Worm (Caenorhabditis elegans) whole organism, L4 larva: Measurements from ENCODE around the gene K03B8.6.

ENCODE experiments used
- F49E8.2 ChIP-seq: sonication (generic microtip); optimal IDR thresholded peaks from 2 replicates; lab custom pipeline; 2016; ENCODE audit warnings: missing compliant biosample characterization, mild to moderate bottlenecking, missing genetic modification characterization, borderline replicate concordance
- aly-2 ChIP-seq: sonication (generic microtip); optimal IDR thresholded peaks from 2 replicates; lab custom pipeline; 2018; ENCODE audit warnings: missing biosample characterization, missing genetic modification characterization
- ama-1 ChIP-seq: fragments of 150-350 bp; optimal IDR thresholded peaks from 2 replicates; lab custom pipeline; 2014; ENCODE audit warnings: inconsistent platforms, mixed read lengths
- ceh-28 ChIP-seq: fragments of 150-350 bp; optimal IDR thresholded peaks from 2 replicates; lab custom pipeline; 2014; ENCODE audit warnings: missing biosample characterization, missing genetic modification reagents, missing genetic modification characterization
- ceh-82 ChIP-seq: sonication (generic microtip); optimal IDR thresholded peaks from 2 replicates; lab custom pipeline; 2017; ENCODE audit warnings: missing biosample characterization, missing genetic modification characterization
- daf-12 ChIP-seq: fragments of 150-350 bp; optimal IDR thresholded peaks from 2 replicates; lab custom pipeline; 2014; ENCODE audit warnings: missing biosample characterization, missing genetic modification reagents, missing genetic modification characterization
- lin-29 ChIP-seq: fragments of 200-800 bp; sonication (Bioruptor generic); IDR thresholded peaks from 2 replicates; pipeline ENCODE4 v1.3.6; 2022; ENCODE audit warnings: missing genetic modification reagents, missing genetic modification characterization, missing compliant biosample characterization
- pqm-1 ChIP-seq: sonication (generic microtip); optimal IDR thresholded peaks from 2 replicates; lab custom pipeline; 2017; ENCODE audit warnings: missing biosample characterization, missing genetic modification characterization
- snpc-4 ChIP-seq: fragments of 150-350 bp; optimal IDR thresholded peaks from 2 replicates; lab custom pipeline; 2014; ENCODE audit warnings: missing biosample characterization, missing genetic modification characterization
- unc-62 ChIP-seq, 3 experiments: fragments of 150-350 bp in 1 of 3; sonication (generic microtip); optimal IDR thresholded peaks in 2 of 3; peaks in 1 of 3; 1 replicate in 1 of 3; 2 replicates in 2 of 3; lab custom pipeline; 2014 to 2017; ENCODE audit warnings: missing biosample characterization in 3 of 3, missing genetic modification characterization in 3 of 3, missing genetic modification reagents in 3 of 3, missing genotype in 1 of 3
- ztf-11 ChIP-seq: fragments of 150-350 bp; optimal IDR thresholded peaks from 2 replicates; lab custom pipeline; 2014; ENCODE audit warnings: missing biosample characterization, missing genetic modification characterization

DNA sequence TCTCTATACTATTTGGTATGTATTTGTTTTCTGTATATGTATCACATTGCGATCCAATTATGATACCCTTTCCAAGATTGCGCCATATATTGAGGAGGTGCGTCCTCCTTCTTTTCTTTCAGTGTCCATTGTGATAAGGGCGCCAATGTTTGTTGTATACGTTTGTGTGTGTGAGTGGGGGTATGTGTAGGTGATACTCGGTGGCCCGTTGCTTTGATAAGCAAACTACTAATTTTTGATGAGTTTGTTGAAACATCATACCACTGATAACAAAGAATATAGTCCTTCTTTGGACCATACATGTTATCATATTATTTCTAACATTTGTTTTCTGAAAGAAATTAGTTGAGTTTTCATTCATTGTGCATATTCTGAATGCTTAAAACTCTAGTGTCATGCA is 3.7 kb upstream of the K03B8.6 start:
- TF ChIP-seq ceh-82 (no peak), aly-2 (tag; lab: Kevin White, UChicago) (no peak), ztf-11 (tag; lab: Kevin White, UChicago) (no peak), F49E8.2 (tag; lab: Kevin White, UChicago) (no peak), daf-12 (tag; lab: Kevin White, UChicago) (no peak), lin-29 (no peak), pqm-1 (tag; lab: Kevin White, UChicago) (peak; percentile 64), snpc-4 (tag; lab: Kevin White, UChicago) (no peak), unc-62 (GFP tag; optimal IDR thresholded peaks at IDR 0.05 in 1 of 2; lab: Kevin White, UChicago) (no peak), unc-62 (tag; optimal IDR thresholded peaks at IDR 0.05; lab: Kevin White, UChicago) (no peak), ama-1 (lab: Kevin White, UChicago) (no peak), ceh-28 (no peak)
